Fruit fly (Drosophila melanogaster): ENCODE data around the gene dysf.

dysf gene

DNA sequence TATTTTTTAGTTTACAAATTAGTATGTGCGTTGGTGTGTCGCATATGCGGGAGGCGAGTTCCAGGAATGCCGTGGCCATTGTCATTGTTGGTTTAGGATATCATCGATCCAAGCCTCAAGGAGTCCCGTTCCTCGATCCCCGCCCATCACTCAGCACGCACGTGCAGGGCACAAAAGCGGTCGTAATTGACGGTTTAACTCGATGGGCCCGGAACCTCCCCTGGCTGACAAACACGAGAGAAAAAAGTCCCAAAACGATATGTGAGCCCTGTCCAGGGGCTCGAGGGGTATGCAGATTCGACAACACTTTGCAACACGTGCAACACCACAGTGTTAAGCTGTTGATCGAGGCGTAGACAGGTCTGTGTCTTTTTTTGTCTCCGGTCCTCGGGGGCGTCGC, 70.6 kb downstream of the dysf start:
- no peak for TF ChIP-seq dsf (GFP tag; optimal IDR thresholded peaks at IDR 0.05; ENCODE audit: borderline replicate concordance)
- no peak for TF ChIP-seq jim (GFP tag; optimal IDR thresholded peaks at IDR 0.05)
- no peak for TF ChIP-seq Vsx2 (GFP tag; optimal IDR thresholded peaks at IDR 0.05; ENCODE audit: partially characterized antibody)
- TF ChIP-seq sv (GFP tag; optimal IDR thresholded peaks at IDR 0.05): no peak
- no peak for TF ChIP-seq Sp1 (GFP tag; optimal IDR thresholded peaks at IDR 0.05)
- TF ChIP-seq tai (GFP tag; optimal IDR thresholded peaks at IDR 0.05): no peak
- no peak for TF ChIP-seq br (GFP tag; optimal IDR thresholded peaks at IDR 0.05)
- TF ChIP-seq usp (GFP tag; optimal IDR thresholded peaks at IDR 0.05): no peak
- TF ChIP-seq Dfd (GFP tag; optimal IDR thresholded peaks at IDR 0.05): no peak
- no peak for TF ChIP-seq psq (GFP tag; optimal IDR thresholded peaks at IDR 0.05)
- no peak for TF ChIP-seq CrebA (GFP tag; optimal IDR thresholded peaks at IDR 0.05; ENCODE audit: borderline replicate concordance)
- no peak for TF ChIP-seq CG32264 (GFP tag; optimal IDR thresholded peaks at IDR 0.05)
- TF ChIP-seq OdsH (GFP tag; optimal IDR thresholded peaks at IDR 0.05): no peak
- no peak for TF ChIP-seq N (GFP tag; optimal IDR thresholded peaks at IDR 0.05)
- TF ChIP-seq dmrt93B (GFP tag; optimal IDR thresholded peaks at IDR 0.05): no peak
- TF ChIP-seq dl (GFP tag; optimal IDR thresholded peaks at IDR 0.05; ENCODE audit: insufficient read depth in 1 of 2, partially characterized antibody in 2 of 2): no peak
- TF ChIP-seq Myc (optimal IDR thresholded peaks at IDR 0.05): no peak
- no peak for TF ChIP-seq foxo (GFP tag; optimal IDR thresholded peaks at IDR 0.05)
- no peak for TF ChIP-seq Rel (GFP tag; optimal IDR thresholded peaks at IDR 0.05)
- TF ChIP-seq Rel (tag; optimal IDR thresholded peaks at IDR 0.05): no peak

DNA sequence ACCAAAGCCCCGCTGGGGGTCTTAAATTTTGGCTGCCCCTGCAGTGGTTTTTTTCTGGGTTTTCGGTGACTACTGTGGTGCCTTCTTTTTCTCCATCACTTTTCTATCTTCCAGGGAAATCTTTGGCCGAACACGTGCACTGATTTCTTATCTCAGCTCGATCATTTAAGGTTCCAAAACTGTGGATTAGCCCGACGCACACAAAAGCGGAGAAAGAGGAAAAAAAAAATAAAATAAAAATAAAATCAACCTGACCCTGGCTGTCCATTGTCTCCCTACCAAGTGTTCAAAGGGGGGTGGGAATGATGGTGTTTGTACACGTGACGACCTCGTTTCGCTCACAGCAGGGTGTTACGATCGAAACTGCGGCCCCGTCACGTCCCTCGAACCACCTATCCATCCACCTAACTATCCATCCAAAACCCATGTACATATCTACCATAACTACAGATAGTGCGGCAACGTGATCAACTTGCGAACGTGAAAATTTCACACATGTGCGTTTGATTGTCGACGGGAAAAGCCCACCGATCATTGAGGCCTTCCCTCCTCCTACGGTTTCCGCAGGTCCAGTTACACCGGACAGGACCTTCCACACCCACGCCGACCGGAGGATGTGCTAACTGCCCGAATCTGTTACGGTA, 71.8 kb downstream of the dysf start:
- TF ChIP-seq h (GFP tag; optimal IDR thresholded peaks at IDR 0.05) (no peak), Vsx2 (GFP tag; optimal IDR thresholded peaks at IDR 0.05; ENCODE audit: partially characterized antibody) (no peak), CG32264 (GFP tag; optimal IDR thresholded peaks at IDR 0.05) (no peak), CG9705 (GFP tag; optimal IDR thresholded peaks at IDR 0.05) (no peak), sv (GFP tag; optimal IDR thresholded peaks at IDR 0.05) (no peak), sage (GFP tag; optimal IDR thresholded peaks at IDR 0.05) (no peak), Rel (GFP tag; optimal IDR thresholded peaks at IDR 0.05) (no peak), Rel (tag; optimal IDR thresholded peaks at IDR 0.05) (no peak), OdsH (GFP tag; optimal IDR thresholded peaks at IDR 0.05) (no peak), br (GFP tag; optimal IDR thresholded peaks at IDR 0.05) (no peak), woc (GFP tag; optimal IDR thresholded peaks at IDR 0.05) (no peak), Sp1 (GFP tag; optimal IDR thresholded peaks at IDR 0.05) (no peak)
